Fruit fly (Drosophila melanogaster) Kc167 (cell line): Measurements from ENCODE around the gene CG31551.

Experiments used
- Myc ChIP-seq: fragments of >200 bp; optimal IDR thresholded peaks from 2 replicates; lab custom pipeline; 2017; ENCODE audit warnings: missing external identifiers
- Sin3A ChIP-seq: fragments of >200 bp; optimal IDR thresholded peaks from 2 replicates; lab custom pipeline; 2018; ENCODE audit warnings: missing external identifiers
- insv ChIP-seq: fragments of >200 bp; optimal IDR thresholded peaks from 3 replicates; lab custom pipeline; 2018; ENCODE audit warnings: missing external identifiers
- psq ChIP-seq: fragments of >200 bp; optimal IDR thresholded peaks from 2 replicates; lab custom pipeline; 2017; ENCODE audit warnings: missing external identifiers

- TF ChIP-seq Sin3A (lab: Kevin White, UChicago) (no peak), psq (lab: Kevin White, UChicago) (no peak), Myc (no peak), insv (lab: Kevin White, UChicago) (no peak)
Measured at dm6 chr3R:5610656-5611055, 17.0 kb upstream of the CG31551 start.
